Fruit fly (Drosophila melanogaster): Measurements from ENCODE around the gene CG14645.

The CG14645 gene

DNA sequence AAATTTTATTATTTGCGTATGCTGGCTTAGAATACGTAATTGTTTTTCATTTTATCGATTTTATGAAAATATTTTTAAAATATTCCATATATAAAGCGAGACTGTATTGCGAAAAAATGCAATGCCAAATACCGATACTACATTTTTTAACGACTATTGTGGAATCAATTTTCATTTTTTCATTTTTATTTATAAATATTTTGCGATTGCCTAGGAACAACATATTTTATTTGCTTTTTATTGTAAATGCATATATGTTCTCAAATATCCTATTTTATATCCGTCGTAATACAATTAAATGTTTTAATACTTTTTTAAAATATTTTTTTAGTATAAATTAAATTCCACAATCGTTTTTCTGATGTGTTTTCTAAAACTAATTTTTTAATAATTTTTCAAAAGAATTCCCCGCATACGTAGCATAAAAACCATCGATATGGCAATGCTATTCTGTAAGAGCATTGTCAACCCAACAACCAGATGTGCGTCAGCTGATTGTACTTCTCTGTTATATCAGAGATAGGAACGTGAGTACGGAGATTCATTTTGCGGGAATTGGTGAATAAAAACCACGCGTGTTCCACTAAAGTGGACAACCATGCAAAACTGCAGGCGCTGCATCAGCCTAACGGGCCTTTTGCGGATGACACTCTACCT is 23.7 kb upstream of the CG14645 start, which contains the start of gene Suv3 (continued):
- TF ChIP-seq CG17328 (GFP tag; IDR thresholded peaks at IDR 0.05) (peak; percentile 15; the same call in 1 of the 2 replicates), CG12071 (GFP tag; optimal IDR thresholded peaks at IDR 0.05) (no peak), Sox100B (GFP tag; optimal IDR thresholded peaks at IDR 0.05) (peak; percentile 52), stc (GFP tag; IDR thresholded peaks at IDR 0.05) (0 out of 2 replicates have a peak, but pooled peaks have one; percentile 25), Bteb2 (GFP tag; optimal IDR thresholded peaks at IDR 0.05) (no peak), eve (GFP tag; optimal IDR thresholded peaks at IDR 0.05) (no peak), dati (GFP tag; IDR thresholded peaks at IDR 0.05) (no peak), Trl (optimal IDR thresholded peaks at IDR 0.05) (no peak), Trl (GFP tag; optimal IDR thresholded peaks at IDR 0.05) (no peak), her (GFP tag; optimal IDR thresholded peaks at IDR 0.05) (no peak), sna (GFP tag; IDR thresholded peaks at IDR 0.05; ENCODE audit: partially characterized antibody) (no peak), bigmax (GFP tag; optimal IDR thresholded peaks at IDR 0.05) (no peak), Dip3 (GFP tag; optimal IDR thresholded peaks at IDR 0.05) (no peak), CG4404 (GFP tag; IDR thresholded peaks at IDR 0.05) (no peak), Dfd (GFP tag; optimal IDR thresholded peaks at IDR 0.05) (no peak), onecut (GFP tag; IDR thresholded peaks at IDR 0.05) (no peak), chif (GFP tag; optimal IDR thresholded peaks at IDR 0.05) (no peak), CG17568 (GFP tag; optimal IDR thresholded peaks at IDR 0.05) (no peak), knrl (GFP tag; IDR thresholded peaks at IDR 0.05; ENCODE audit: partially characterized antibody) (no peak), Rx (GFP tag; IDR thresholded peaks at IDR 0.05) (no peak)

DNA sequence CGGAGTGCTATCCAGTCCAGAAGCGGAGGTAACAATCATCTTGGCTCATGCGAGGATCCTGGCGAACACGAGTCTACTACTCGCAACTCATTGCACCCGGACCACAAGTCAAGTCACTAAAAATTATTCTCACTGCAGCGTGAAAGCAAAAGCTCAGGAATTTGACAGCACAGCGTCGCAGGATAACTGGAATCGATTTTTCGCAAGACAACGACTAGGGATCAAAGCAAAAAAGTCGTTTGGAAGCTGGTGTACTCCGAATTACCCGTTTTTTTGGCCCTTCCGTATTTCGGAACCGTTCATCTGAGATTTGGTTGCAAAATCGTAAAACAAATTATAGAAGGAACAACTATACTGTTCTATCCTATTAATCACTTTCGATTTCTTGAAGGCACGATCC is 16.3 kb upstream of the CG14645 start:
- no peak for TF ChIP-seq Ets65A (GFP tag)
- TF ChIP-seq CG2199 (GFP tag; IDR thresholded peaks at IDR 0.05): no peak
- no peak for TF ChIP-seq Ravus (GFP tag; IDR thresholded peaks at IDR 0.05)
- TF ChIP-seq CG17385 (GFP tag; optimal IDR thresholded peaks at IDR 0.05): no peak
- no peak for TF ChIP-seq Rfx (GFP tag; IDR thresholded peaks at IDR 0.05)
- peak; percentile 96 for TF ChIP-seq onecut (GFP tag; IDR thresholded peaks at IDR 0.05)
- peak; percentile 30; the same call in 1 of the 2 replicates for TF ChIP-seq MBD-R2 (GFP tag; IDR thresholded peaks at IDR 0.05)
- no peak for TF ChIP-seq CG7271 (tag; optimal IDR thresholded peaks at IDR 0.05)
- no peak for TF ChIP-seq CG12769 (tag; optimal IDR thresholded peaks at IDR 0.05)
- no peak for TF ChIP-seq zen (tag; optimal IDR thresholded peaks at IDR 0.05)
- TF ChIP-seq usp (GFP tag; optimal IDR thresholded peaks at IDR 0.05): no peak
- TF ChIP-seq CG32772 (GFP tag; IDR thresholded peaks at IDR 0.05): no peak
- TF ChIP-seq tll (GFP tag; optimal IDR thresholded peaks at IDR 0.05): no peak
- TF ChIP-seq Six4 (GFP tag; optimal IDR thresholded peaks at IDR 0.05): no peak
- TF ChIP-seq CG10959 (GFP tag; IDR thresholded peaks at IDR 0.05): no peak

DNA sequence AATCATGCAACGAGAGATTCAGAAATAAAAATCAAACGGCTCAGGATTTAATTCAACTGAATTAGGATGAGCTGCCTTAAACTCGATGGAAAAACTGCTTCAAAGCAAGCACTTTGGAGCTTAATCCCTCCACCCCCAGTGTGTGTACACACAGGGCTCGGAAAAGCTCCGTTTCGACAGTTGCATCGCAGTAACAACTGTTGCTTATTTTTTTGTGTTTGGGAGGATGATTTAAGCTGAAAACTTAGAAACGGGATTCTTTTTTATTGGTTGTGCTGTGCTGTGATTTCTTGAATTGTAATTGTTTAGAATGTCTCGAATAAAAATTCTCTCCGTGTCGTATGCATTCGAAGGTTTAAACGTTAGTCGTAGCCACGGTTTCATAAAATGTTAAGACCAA is 15.9 kb upstream of the CG14645 start, which contains the start of gene Syt14:
Gene Syt14, minus strand, starts transcription at position 71 of the 400 bp plus-strand sequence.
- no peak for TF ChIP-seq Chrac-16 (GFP tag; optimal IDR thresholded peaks at IDR 0.05)
- no peak for TF ChIP-seq ase (GFP tag; IDR thresholded peaks at IDR 0.05)
- TF ChIP-seq CG5245 (GFP tag; optimal IDR thresholded peaks at IDR 0.05): no peak
- TF ChIP-seq tgo (GFP tag; IDR thresholded peaks at IDR 0.05): no peak
- TF ChIP-seq CG9876 (GFP tag; optimal IDR thresholded peaks at IDR 0.05): no peak
- TF ChIP-seq scrt (GFP tag; optimal IDR thresholded peaks at IDR 0.05): peak; percentile 95
- no peak for TF ChIP-seq CG10462 (GFP tag; optimal IDR thresholded peaks at IDR 0.05)

All from whole organism, embryonic.